Worm (Caenorhabditis elegans) whole organism, midembryonic: ENCODE data around the gene E02C12.11.
A peak's percentile ranks its signal among the peaks of the same experiment; 100 is the strongest.

Experiments
- T22C8.4 ChIP-seq: fragments of 200-800 bp; sonication (Bioruptor generic); IDR thresholded peaks from 2 replicates; pipeline ENCODE4 v1.3.6; 2022; ENCODE audit warnings: missing genetic modification characterization, missing compliant biosample characterization
- cog-1 ChIP-seq: sonication (generic microtip); optimal IDR thresholded peaks from 2 replicates; lab custom pipeline; 2016; ENCODE audit warnings: missing genetic modification characterization, missing compliant biosample characterization
- flt-1 ChIP-seq: fragments of 200-800 bp; sonication (Bioruptor generic); IDR thresholded peaks from 2 replicates; pipeline ENCODE4 v1.3.6; 2022; ENCODE audit warnings: missing genetic modification characterization, missing compliant biosample characterization
- klf-2 ChIP-seq: fragments of 200-800 bp; sonication (Bioruptor generic); conservative IDR thresholded peaks from 2 replicates; pipeline ENCODE4 v1.3.6; 2022; ENCODE audit warnings: missing genetic modification reagents, missing genetic modification characterization, missing compliant biosample characterization
- med-1 ChIP-seq: sonication (generic microtip); optimal IDR thresholded peaks from 2 replicates; lab custom pipeline; 2017; ENCODE audit warnings: missing genetic modification characterization, mild to moderate bottlenecking, missing compliant biosample characterization, antibody characterized with exemption, missing genetic modification reagents; ENCODE audit not compliant: insufficient read depth
- ref-1 ChIP-seq: fragments of 200-800 bp; sonication (Bioruptor generic); conservative IDR thresholded peaks from 2 replicates; pipeline ENCODE4 v1.3.6; 2022; ENCODE audit warnings: missing genetic modification reagents, missing genetic modification characterization, missing compliant biosample characterization
- tab-1 ChIP-seq: fragments of 200-800 bp; sonication (Bioruptor generic); IDR thresholded peaks from 2 replicates; pipeline ENCODE4 v1.3.6; 2022; ENCODE audit warnings: missing genetic modification characterization, missing compliant biosample characterization
- ztf-23 ChIP-seq: fragments of 200-800 bp; sonication (Bioruptor generic); IDR thresholded peaks from 2 replicates; pipeline ENCODE4 v1.3.6; 2022; ENCODE audit warnings: missing genetic modification reagents, missing genetic modification characterization, missing compliant biosample characterization
- ztf-29 ChIP-seq: fragments of 200-800 bp; sonication (Bioruptor generic); IDR thresholded peaks from 2 replicates; pipeline ENCODE4 v1.3.6; 2022; ENCODE audit warnings: missing genetic modification reagents, missing genetic modification characterization, missing compliant biosample characterization

Gene E02C12.11

ce11 chrV:9406890-9407289 is 27.2 kb upstream of the E02C12.11 start:
- TF ChIP-seq flt-1 (GFP tag; lab: Robert Waterston, UW), result no peak
- no peak for TF ChIP-seq tab-1
- no peak for TF ChIP-seq ztf-29 (GFP tag; lab: Robert Waterston, UW)
- TF ChIP-seq med-1 (GFP tag; lab: Kevin White, UChicago), result no peak
- TF ChIP-seq T22C8.4 (GFP tag; lab: Robert Waterston, UW), result no peak
- TF ChIP-seq ref-1 (GFP tag; lab: Robert Waterston, UW), result no peak
- no peak for TF ChIP-seq ztf-23
- TF ChIP-seq klf-2, result no peak
- no peak for TF ChIP-seq cog-1 (tag; lab: Kevin White, UChicago)

ce11 chrV:9399886-9400373 is 20.2 kb upstream of the E02C12.11 start, which contains the start of gene trpp-4:
TSS of gene trpp-4 (plus strand) at chrV:9400327.
- TF ChIP-seq ztf-23 (no peak), klf-2 (no peak), flt-1 (GFP tag; lab: Robert Waterston, UW) (no peak), ref-1 (GFP tag; lab: Robert Waterston, UW) (no peak), tab-1 (no peak), cog-1 (tag; lab: Kevin White, UChicago) (no peak), T22C8.4 (GFP tag; lab: Robert Waterston, UW) (no peak)

- TF ChIP-seq tab-1 (no peak), klf-2 (no peak), T22C8.4 (GFP tag; lab: Robert Waterston, UW) (no peak), cog-1 (tag; lab: Kevin White, UChicago) (no peak), ztf-29 (GFP tag; lab: Robert Waterston, UW) (no peak)
These were observed 15.4 kb upstream of the E02C12.11 start for ce11 chrV:9394938-9395639.

ce11 chrV:9391959-9392358 is 12.3 kb upstream of the E02C12.11 start:
- no peak for TF ChIP-seq med-1 (GFP tag; lab: Kevin White, UChicago)

- TF ChIP-seq ztf-23, result no peak
- no peak for TF ChIP-seq cog-1 (tag; lab: Kevin White, UChicago)
- TF ChIP-seq ztf-29 (GFP tag; lab: Robert Waterston, UW), result no peak
- no peak for TF ChIP-seq med-1 (GFP tag; lab: Kevin White, UChicago)
- TF ChIP-seq T22C8.4 (GFP tag; lab: Robert Waterston, UW), result no peak
- no peak for TF ChIP-seq tab-1
- no peak for TF ChIP-seq flt-1 (GFP tag; lab: Robert Waterston, UW)
- TF ChIP-seq klf-2, result no peak
- TF ChIP-seq ref-1 (GFP tag; lab: Robert Waterston, UW), result no peak
These were observed 6.4 kb upstream of the E02C12.11 start, which contains the start of gene hum-2 for ce11 chrV:9386143-9386542. TSS of gene hum-2 (plus strand) at chrV:9386175.

- TF ChIP-seq ref-1 (GFP tag; lab: Robert Waterston, UW), result no peak
- TF ChIP-seq tab-1, result no peak
- TF ChIP-seq ztf-23, result no peak
- no peak for TF ChIP-seq med-1 (GFP tag; lab: Kevin White, UChicago)
- TF ChIP-seq T22C8.4 (GFP tag; lab: Robert Waterston, UW), result no peak
- TF ChIP-seq ztf-29 (GFP tag; lab: Robert Waterston, UW), result no peak
- TF ChIP-seq klf-2, result no peak
- no peak for TF ChIP-seq flt-1 (GFP tag; lab: Robert Waterston, UW)
- TF ChIP-seq cog-1 (tag; lab: Kevin White, UChicago), result no peak
These were observed 5.2 kb upstream of the E02C12.11 start for ce11 chrV:9384949-9385348.

ce11 chrV:9384359-9384758 is 4.7 kb upstream of the E02C12.11 start:
- TF ChIP-seq flt-1 (GFP tag; lab: Robert Waterston, UW), result no peak

ce11 chrV:9382538-9383328 is 3.0 kb upstream of the E02C12.11 start:
- no peak for TF ChIP-seq flt-1 (GFP tag; lab: Robert Waterston, UW)
- TF ChIP-seq klf-2, result no peak
- no peak for TF ChIP-seq tab-1
- TF ChIP-seq ref-1 (GFP tag; lab: Robert Waterston, UW), result no peak
- no peak for TF ChIP-seq ztf-29 (GFP tag; lab: Robert Waterston, UW)
- TF ChIP-seq T22C8.4 (GFP tag; lab: Robert Waterston, UW), result peak; percentile 49; the same call in 1 of the 2 replicates
- no peak for TF ChIP-seq ztf-23

ce11 chrV:9381846-9382363 is 2.2 kb upstream of the E02C12.11 start, which contains the start of gene E02C12.12:
TSS of gene E02C12.12 (minus strand) at chrV:9382313.
- TF ChIP-seq klf-2 (no peak), cog-1 (tag; lab: Kevin White, UChicago) (no peak), ztf-29 (GFP tag; lab: Robert Waterston, UW) (no peak), ref-1 (GFP tag; lab: Robert Waterston, UW) (no peak), ztf-23 (no peak), flt-1 (GFP tag; lab: Robert Waterston, UW) (no peak), med-1 (GFP tag; lab: Kevin White, UChicago) (no peak), T22C8.4 (GFP tag; lab: Robert Waterston, UW) (no peak), tab-1 (no peak)

ce11 chrV:9378335-9378734 is 1.4 kb downstream of the E02C12.11 start, which contains the start of gene E02C12.10:
TSS of gene E02C12.10 (minus strand) at chrV:9378409.
- no peak for TF ChIP-seq med-1 (GFP tag; lab: Kevin White, UChicago)
- TF ChIP-seq tab-1, result no peak
- no peak for TF ChIP-seq flt-1 (GFP tag; lab: Robert Waterston, UW)
